Worm (Caenorhabditis elegans) whole organism, midembryonic: ENCODE data around the gene fbxb-3.

Experiments
- T22C8.4 ChIP-seq: fragments of 200-800 bp; sonication (Bioruptor generic); IDR thresholded peaks from 2 replicates; pipeline ENCODE4 v1.3.6; 2022; ENCODE audit warnings: missing genetic modification characterization, missing compliant biosample characterization
- cog-1 ChIP-seq: sonication (generic microtip); optimal IDR thresholded peaks from 2 replicates; lab custom pipeline; 2016; ENCODE audit warnings: missing genetic modification characterization, missing compliant biosample characterization
- flt-1 ChIP-seq: fragments of 200-800 bp; sonication (Bioruptor generic); IDR thresholded peaks from 2 replicates; pipeline ENCODE4 v1.3.6; 2022; ENCODE audit warnings: missing genetic modification characterization, missing compliant biosample characterization
- klf-2 ChIP-seq: fragments of 200-800 bp; sonication (Bioruptor generic); conservative IDR thresholded peaks from 2 replicates; pipeline ENCODE4 v1.3.6; 2022; ENCODE audit warnings: missing genetic modification reagents, missing genetic modification characterization, missing compliant biosample characterization
- med-1 ChIP-seq: sonication (generic microtip); optimal IDR thresholded peaks from 2 replicates; lab custom pipeline; 2017; ENCODE audit warnings: missing genetic modification characterization, mild to moderate bottlenecking, missing compliant biosample characterization, antibody characterized with exemption, missing genetic modification reagents; ENCODE audit not compliant: insufficient read depth
- ref-1 ChIP-seq: fragments of 200-800 bp; sonication (Bioruptor generic); conservative IDR thresholded peaks from 2 replicates; pipeline ENCODE4 v1.3.6; 2022; ENCODE audit warnings: missing genetic modification reagents, missing genetic modification characterization, missing compliant biosample characterization
- tab-1 ChIP-seq: fragments of 200-800 bp; sonication (Bioruptor generic); IDR thresholded peaks from 2 replicates; pipeline ENCODE4 v1.3.6; 2022; ENCODE audit warnings: missing genetic modification characterization, missing compliant biosample characterization
- ztf-23 ChIP-seq: fragments of 200-800 bp; sonication (Bioruptor generic); IDR thresholded peaks from 2 replicates; pipeline ENCODE4 v1.3.6; 2022; ENCODE audit warnings: missing genetic modification reagents, missing genetic modification characterization, missing compliant biosample characterization
- ztf-29 ChIP-seq: fragments of 200-800 bp; sonication (Bioruptor generic); IDR thresholded peaks from 2 replicates; pipeline ENCODE4 v1.3.6; 2022; ENCODE audit warnings: missing genetic modification reagents, missing genetic modification characterization, missing compliant biosample characterization

fbxb-3 gene

ce11 chrIV:11867652-11868232 lies 29.0 kb downstream of the fbxb-3 start:
- no peak for TF ChIP-seq flt-1 (GFP tag; lab: Robert Waterston, UW)
- no peak for TF ChIP-seq klf-2 (GFP tag; lab: Robert Waterston, UW)
- TF ChIP-seq T22C8.4 (GFP tag; lab: Robert Waterston, UW) = no peak
- TF ChIP-seq med-1 (GFP tag; lab: Kevin White, UChicago) = no peak
- TF ChIP-seq ztf-29 (GFP tag; lab: Robert Waterston, UW) = no peak
- no peak for TF ChIP-seq tab-1 (GFP tag; lab: Robert Waterston, UW)
- no peak for TF ChIP-seq ref-1
- no peak for TF ChIP-seq cog-1
- TF ChIP-seq ztf-23 = no peak

ce11 chrIV:11868452-11868851 lies 29.7 kb downstream of the fbxb-3 start:
- no peak for TF ChIP-seq ztf-29 (GFP tag; lab: Robert Waterston, UW)

- TF ChIP-seq T22C8.4 (GFP tag; lab: Robert Waterston, UW) (no peak), ztf-23 (0 out of 2 replicates have a peak, but pooled peaks have one; percentile 15), ztf-29 (GFP tag; lab: Robert Waterston, UW) (no peak), ref-1 (no peak), klf-2 (GFP tag; lab: Robert Waterston, UW) (no peak), med-1 (GFP tag; lab: Kevin White, UChicago) (no peak)
Measured at ce11 chrIV:11871083-11871482, 32.3 kb downstream of the fbxb-3 start.

ce11 chrIV:11871898-11872297 lies 33.1 kb downstream of the fbxb-3 start:
- TF ChIP-seq cog-1 (no peak), tab-1 (GFP tag; lab: Robert Waterston, UW) (0 out of 2 replicates have a peak, but pooled peaks have one; percentile 9)

- no peak for TF ChIP-seq klf-2 (GFP tag; lab: Robert Waterston, UW)
- TF ChIP-seq tab-1 (GFP tag; lab: Robert Waterston, UW) = no peak
- no peak for TF ChIP-seq ref-1
- no peak for TF ChIP-seq cog-1
- no peak for TF ChIP-seq flt-1 (GFP tag; lab: Robert Waterston, UW)
- TF ChIP-seq T22C8.4 (GFP tag; lab: Robert Waterston, UW) = no peak
- no peak for TF ChIP-seq ztf-23
- no peak for TF ChIP-seq med-1 (GFP tag; lab: Kevin White, UChicago)
- TF ChIP-seq ztf-29 (GFP tag; lab: Robert Waterston, UW) = no peak
Measured at ce11 chrIV:11877674-11878073, 38.9 kb downstream of the fbxb-3 start, which contains the start of gene pph-2. Gene pph-2 (minus strand): TSS chrIV:11877774.

- TF ChIP-seq ref-1 (no peak), klf-2 (GFP tag; lab: Robert Waterston, UW) (no peak), tab-1 (GFP tag; lab: Robert Waterston, UW) (no peak), med-1 (GFP tag; lab: Kevin White, UChicago) (no peak), ztf-29 (GFP tag; lab: Robert Waterston, UW) (no peak), cog-1 (no peak), flt-1 (GFP tag; lab: Robert Waterston, UW) (no peak), ztf-23 (no peak), T22C8.4 (GFP tag; lab: Robert Waterston, UW) (no peak)
Measured at ce11 chrIV:11878249-11878648, 39.5 kb downstream of the fbxb-3 start, which contains the start of gene cutl-27. Gene cutl-27 (plus strand): TSS chrIV:11878549.

ce11 chrIV:11882534-11882933 lies 43.8 kb downstream of the fbxb-3 start:
- TF ChIP-seq med-1 (GFP tag; lab: Kevin White, UChicago) = no peak
- TF ChIP-seq T22C8.4 (GFP tag; lab: Robert Waterston, UW) = no peak
- no peak for TF ChIP-seq ref-1
- TF ChIP-seq flt-1 (GFP tag; lab: Robert Waterston, UW) = no peak
- no peak for TF ChIP-seq ztf-29 (GFP tag; lab: Robert Waterston, UW)
- TF ChIP-seq cog-1 = no peak
- TF ChIP-seq klf-2 (GFP tag; lab: Robert Waterston, UW) = no peak
- no peak for TF ChIP-seq tab-1 (GFP tag; lab: Robert Waterston, UW)
- TF ChIP-seq ztf-23 = no peak

ce11 chrIV:11883478-11883877 lies 44.7 kb downstream of the fbxb-3 start:
- TF ChIP-seq tab-1 (GFP tag; lab: Robert Waterston, UW) (no peak), T22C8.4 (GFP tag; lab: Robert Waterston, UW) (no peak), med-1 (GFP tag; lab: Kevin White, UChicago) (no peak), ztf-23 (no peak), ref-1 (no peak), cog-1 (no peak), klf-2 (GFP tag; lab: Robert Waterston, UW) (no peak), ztf-29 (GFP tag; lab: Robert Waterston, UW) (no peak), flt-1 (GFP tag; lab: Robert Waterston, UW) (no peak)

- TF ChIP-seq T22C8.4 (GFP tag; lab: Robert Waterston, UW) = no peak
- TF ChIP-seq tab-1 (GFP tag; lab: Robert Waterston, UW) = no peak
- no peak for TF ChIP-seq flt-1 (GFP tag; lab: Robert Waterston, UW)
- no peak for TF ChIP-seq ztf-29 (GFP tag; lab: Robert Waterston, UW)
- no peak for TF ChIP-seq med-1 (GFP tag; lab: Kevin White, UChicago)
- TF ChIP-seq ref-1 = no peak
- no peak for TF ChIP-seq cog-1
- no peak for TF ChIP-seq ztf-23
- TF ChIP-seq klf-2 (GFP tag; lab: Robert Waterston, UW) = no peak
Measured at ce11 chrIV:11885313-11885712, 46.6 kb downstream of the fbxb-3 start, which contains the start of gene let-653. Gene let-653 (plus strand): TSS chrIV:11885613.
